Worm (Caenorhabditis elegans) whole organism, L2 larva: Measurements from ENCODE around the gene col-149.
A peak's percentile ranks its signal among the peaks of the same experiment; 100 is the strongest.

ENCODE experiments used
- C34F6.9 ChIP-seq: fragments of 150-350 bp; optimal IDR thresholded peaks from 2 replicates; lab custom pipeline; 2014; ENCODE audit warnings: missing biosample characterization, missing genetic modification characterization
- R02D3.7 ChIP-seq: fragments of 150-350 bp; optimal IDR thresholded peaks from 2 replicates; lab custom pipeline; 2014; ENCODE audit warnings: missing biosample characterization, missing genetic modification characterization
- alr-1 ChIP-seq: fragments of 150-350 bp; optimal IDR thresholded peaks from 2 replicates; lab custom pipeline; 2014; ENCODE audit warnings: missing biosample characterization, missing genetic modification characterization
- aly-2 ChIP-seq: fragments of 150-350 bp; optimal IDR thresholded peaks from 2 replicates; lab custom pipeline; 2014; ENCODE audit warnings: missing biosample characterization, missing genetic modification characterization
- elt-1 ChIP-seq: fragments of 150-350 bp; optimal IDR thresholded peaks from 2 replicates; lab custom pipeline; 2014; ENCODE audit warnings: missing biosample characterization, missing genetic modification characterization
- elt-3 ChIP-seq: sonication (generic microtip); optimal IDR thresholded peaks from 2 replicates; lab custom pipeline; 2017; ENCODE audit warnings: missing biosample characterization, missing genetic modification characterization
- fos-1 ChIP-seq: fragments of 150-350 bp; optimal IDR thresholded peaks from 2 replicates; lab custom pipeline; 2014; ENCODE audit warnings: missing biosample characterization, missing genetic modification characterization
- gmeb-1 ChIP-seq: fragments of 150-350 bp; optimal IDR thresholded peaks from 2 replicates; lab custom pipeline; 2014; ENCODE audit warnings: missing biosample characterization, missing genetic modification characterization
- lin-11 ChIP-seq: fragments of 150-350 bp; sonication (generic microtip); optimal IDR thresholded peaks from 2 replicates; lab custom pipeline; 2014; ENCODE audit warnings: missing biosample characterization, missing genetic modification characterization, inconsistent platforms, mixed read lengths
- mbf-1 ChIP-seq: sonication (generic microtip); optimal IDR thresholded peaks from 2 replicates; lab custom pipeline; 2017; ENCODE audit warnings: missing biosample characterization, missing genetic modification characterization
- nhr-10 ChIP-seq: sonication (generic microtip); optimal IDR thresholded peaks from 2 replicates; lab custom pipeline; 2017; ENCODE audit warnings: missing biosample characterization, missing genetic modification characterization
- nhr-12 ChIP-seq: fragments of 150-350 bp; optimal IDR thresholded peaks from 2 replicates; lab custom pipeline; 2014; ENCODE audit warnings: missing biosample characterization, missing genetic modification characterization
- nhr-21 ChIP-seq: fragments of 150-350 bp; optimal IDR thresholded peaks from 2 replicates; lab custom pipeline; 2014; ENCODE audit warnings: missing biosample characterization, missing genetic modification characterization
- nhr-23 ChIP-seq: fragments of 150-350 bp; optimal IDR thresholded peaks from 2 replicates; lab custom pipeline; 2014; ENCODE audit warnings: missing biosample characterization, missing genetic modification reagents, missing genetic modification characterization
- nhr-25 ChIP-seq: fragments of 150-350 bp; sonication (generic microtip); optimal IDR thresholded peaks from 3 replicates; lab custom pipeline; 2014; ENCODE audit warnings: missing biosample characterization, missing genetic modification characterization
- peb-1 ChIP-seq: fragments of 150-350 bp; optimal IDR thresholded peaks from 2 replicates; lab custom pipeline; 2014; ENCODE audit warnings: missing biosample characterization, missing genetic modification characterization
- sem-4 ChIP-seq: fragments of 150-350 bp; optimal IDR thresholded peaks from 2 replicates; lab custom pipeline; 2014; ENCODE audit warnings: missing biosample characterization, missing genetic modification reagents, missing genetic modification characterization
- sma-3 ChIP-seq: sonication (generic microtip); optimal IDR thresholded peaks from 2 replicates; lab custom pipeline; 2016; ENCODE audit warnings: missing genetic modification reagents, missing genetic modification characterization, missing compliant biosample characterization
- sma-9 ChIP-seq, 2 experiments: fragments of 150-350 bp in 1 of 2; sonication (generic microtip) in 1 of 2; optimal IDR thresholded peaks; 2 replicates each; lab custom pipeline; 2014 to 2016; ENCODE audit warnings: missing genetic modification characterization in 2 of 2, mild to moderate bottlenecking in 1 of 2, missing biosample characterization in 1 of 2, missing compliant biosample characterization in 1 of 2, missing genetic modification reagents in 1 of 2, moderate library complexity in 1 of 2
- unc-39 ChIP-seq: fragments of 150-350 bp; optimal IDR thresholded peaks from 2 replicates; lab custom pipeline; 2014; ENCODE audit warnings: missing biosample characterization, missing genetic modification characterization

Gene col-149

DNA sequence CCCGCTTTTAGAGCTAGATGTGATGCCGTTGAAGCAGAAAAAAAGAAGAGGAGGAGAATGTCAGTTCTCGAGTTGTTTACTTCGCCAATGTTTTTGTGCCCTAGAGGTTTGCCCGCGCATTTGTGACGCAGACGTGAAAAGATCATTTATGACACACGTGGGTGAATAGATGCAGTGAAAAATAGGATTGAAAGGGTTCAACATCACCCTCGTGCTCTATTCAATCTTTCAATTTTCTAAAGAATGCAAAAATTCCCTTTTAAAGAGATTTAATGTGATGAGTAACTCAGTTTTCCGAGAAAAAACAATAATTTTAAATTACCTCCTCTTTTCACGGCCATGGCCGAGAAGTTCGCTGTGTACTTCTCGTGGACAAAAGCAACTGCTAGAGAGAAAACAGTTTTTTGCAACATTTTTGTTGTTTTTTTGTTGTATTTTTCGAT is 46.2 kb downstream of the col-149 start (continued):
- no peak for TF ChIP-seq sma-3 (GFP tag; lab: Kevin White, UChicago)
- TF ChIP-seq peb-1 (tag; lab: Kevin White, UChicago) = no peak
- no peak for TF ChIP-seq gmeb-1 (tag; lab: Kevin White, UChicago)
- TF ChIP-seq nhr-21 (tag; lab: Kevin White, UChicago) = peak; percentile 46
- no peak for TF ChIP-seq alr-1 (tag; lab: Kevin White, UChicago)
- TF ChIP-seq elt-1 = no peak
- peak; percentile 79 for TF ChIP-seq C34F6.9
- no peak for TF ChIP-seq sem-4
- TF ChIP-seq lin-11 (tag; lab: Kevin White, UChicago) = peak; percentile 19

DNA sequence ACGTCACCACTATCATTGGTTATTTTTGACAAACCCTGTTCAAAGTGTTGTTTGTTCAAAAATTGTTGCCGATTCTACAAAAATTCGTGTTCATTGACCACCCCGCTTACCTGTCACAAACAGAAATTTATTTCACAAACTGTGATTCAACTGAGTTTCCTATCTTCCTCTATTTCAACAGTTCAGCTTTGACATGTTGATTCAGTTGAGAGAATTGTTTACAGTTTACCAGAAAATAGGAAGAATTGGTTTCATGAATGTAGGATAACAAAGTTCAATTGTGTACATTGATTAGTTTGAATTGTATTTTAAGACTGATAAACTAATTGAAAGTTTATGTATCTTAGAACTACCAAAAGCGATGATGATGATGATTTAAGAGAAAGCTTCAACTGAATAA is 47.1 kb downstream of the col-149 start:
- no peak for TF ChIP-seq mbf-1
- TF ChIP-seq elt-3 = no peak
- TF ChIP-seq nhr-23 (tag; lab: Kevin White, UChicago) = no peak
- TF ChIP-seq nhr-12 (tag; lab: Kevin White, UChicago) = no peak
- TF ChIP-seq unc-39 = no peak
- TF ChIP-seq nhr-25 (tag; lab: Kevin White, UChicago) = no peak
- no peak for TF ChIP-seq nhr-21 (tag; lab: Kevin White, UChicago)
- TF ChIP-seq elt-1 = no peak
- no peak for TF ChIP-seq aly-2 (tag; lab: Kevin White, UChicago)

DNA sequence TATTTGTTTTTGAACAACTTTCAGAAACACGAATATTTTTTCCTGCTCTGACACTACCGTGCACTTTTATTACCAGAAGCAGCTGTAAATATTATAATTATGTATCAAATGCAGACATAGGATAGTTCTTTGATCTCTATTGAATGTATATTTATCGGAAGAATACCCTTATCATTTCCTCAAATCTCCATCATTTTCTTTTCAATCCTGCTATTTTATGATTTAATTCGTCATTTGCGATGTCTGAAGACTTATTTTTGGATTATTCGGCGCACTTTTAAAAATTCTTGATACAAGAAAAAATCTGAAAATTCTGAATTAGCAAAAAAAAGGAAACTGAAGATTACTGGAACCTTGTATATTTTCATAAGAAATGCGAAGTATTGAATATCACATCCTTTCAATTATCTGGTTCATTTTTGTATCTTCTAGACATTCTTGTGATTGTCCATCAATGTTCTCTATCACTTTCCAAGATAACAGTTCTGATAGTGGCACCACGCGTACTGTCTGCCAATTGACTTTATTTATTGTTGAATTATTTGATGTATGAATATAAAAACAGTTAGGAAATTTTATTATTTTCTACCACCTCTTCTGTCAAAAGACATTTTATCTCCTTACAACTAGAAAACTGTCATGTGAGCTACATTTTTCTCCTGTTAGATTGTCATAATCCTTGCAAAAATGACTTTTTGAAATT is 48.5 kb downstream of the col-149 start:
- peak; percentile 46 for TF ChIP-seq fos-1 (tag; lab: Kevin White, UChicago)
- no peak for TF ChIP-seq mbf-1
- peak; percentile 41 for TF ChIP-seq sma-9 (GFP tag; optimal IDR thresholded peaks at IDR 0.05; lab: Kevin White, UChicago)
- TF ChIP-seq sma-9 (tag; optimal IDR thresholded peaks at IDR 0.05; lab: Kevin White, UChicago) = no peak

DNA sequence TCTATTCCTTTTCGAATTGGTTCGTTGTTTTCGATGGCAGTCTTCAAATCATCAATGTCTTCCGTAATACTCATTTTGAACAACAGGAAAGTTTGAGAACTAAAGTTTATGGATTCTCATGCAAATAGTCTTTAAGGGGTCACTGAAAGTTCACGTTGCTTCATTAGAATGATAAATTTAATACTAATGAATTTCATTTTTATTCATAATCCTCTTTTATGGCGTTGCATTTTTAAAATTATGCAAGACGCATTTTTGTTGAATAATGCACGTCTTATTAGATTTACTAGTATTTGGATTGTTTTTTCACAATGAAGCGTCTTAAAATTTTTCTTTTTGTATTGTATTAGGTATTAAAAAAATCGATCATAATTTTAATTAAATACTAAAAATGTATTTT is 49.6 kb downstream of the col-149 start, which contains the start of gene C12D8.9:
Gene C12D8.9, minus strand, starts transcription at position 101 of the 400 bp plus-strand sequence.
- TF ChIP-seq R02D3.7 (tag; lab: Kevin White, UChicago) (no peak), C34F6.9 (no peak), nhr-10 (tag; lab: Kevin White, UChicago) (no peak), sma-3 (GFP tag; lab: Kevin White, UChicago) (no peak), elt-3 (no peak), sma-9 (GFP tag; optimal IDR thresholded peaks at IDR 0.05; lab: Kevin White, UChicago) (no peak), sma-9 (tag; optimal IDR thresholded peaks at IDR 0.05; lab: Kevin White, UChicago) (no peak)
